Worm (Caenorhabditis elegans) whole organism, young adult: ENCODE data around the gene Y56A3A.2.

Experiments
- snpc-1.3 ChIP-seq: sonication (generic microtip); optimal IDR thresholded peaks from 2 replicates; lab custom pipeline; 2017; ENCODE audit warnings: missing genetic modification characterization, mild to moderate bottlenecking, missing compliant biosample characterization, antibody characterized with exemption, moderate library complexity, missing genotype, missing genetic modification reagents; ENCODE audit not compliant: insufficient read depth
- sptf-2 ChIP-seq: fragments of 200-800 bp; sonication (Bioruptor generic); optimal IDR thresholded peaks from 2 replicates; lab custom pipeline; 2018; ENCODE audit warnings: mild to moderate bottlenecking, missing genetic modification characterization, missing compliant biosample characterization

- TF ChIP-seq snpc-1.3 (tag; lab: Kevin White, UChicago), result no peak
- TF ChIP-seq sptf-2 (GFP tag; lab: Kevin White, UChicago), result no peak
Measured at ce11 chrIII:11908660-11909059, 46.6 kb upstream of the Y56A3A.2 start, which contains the start of gene fbxb-24.
